Fruit fly (Drosophila melanogaster): ENCODE data around the gene dsf.

dsf gene

DNA sequence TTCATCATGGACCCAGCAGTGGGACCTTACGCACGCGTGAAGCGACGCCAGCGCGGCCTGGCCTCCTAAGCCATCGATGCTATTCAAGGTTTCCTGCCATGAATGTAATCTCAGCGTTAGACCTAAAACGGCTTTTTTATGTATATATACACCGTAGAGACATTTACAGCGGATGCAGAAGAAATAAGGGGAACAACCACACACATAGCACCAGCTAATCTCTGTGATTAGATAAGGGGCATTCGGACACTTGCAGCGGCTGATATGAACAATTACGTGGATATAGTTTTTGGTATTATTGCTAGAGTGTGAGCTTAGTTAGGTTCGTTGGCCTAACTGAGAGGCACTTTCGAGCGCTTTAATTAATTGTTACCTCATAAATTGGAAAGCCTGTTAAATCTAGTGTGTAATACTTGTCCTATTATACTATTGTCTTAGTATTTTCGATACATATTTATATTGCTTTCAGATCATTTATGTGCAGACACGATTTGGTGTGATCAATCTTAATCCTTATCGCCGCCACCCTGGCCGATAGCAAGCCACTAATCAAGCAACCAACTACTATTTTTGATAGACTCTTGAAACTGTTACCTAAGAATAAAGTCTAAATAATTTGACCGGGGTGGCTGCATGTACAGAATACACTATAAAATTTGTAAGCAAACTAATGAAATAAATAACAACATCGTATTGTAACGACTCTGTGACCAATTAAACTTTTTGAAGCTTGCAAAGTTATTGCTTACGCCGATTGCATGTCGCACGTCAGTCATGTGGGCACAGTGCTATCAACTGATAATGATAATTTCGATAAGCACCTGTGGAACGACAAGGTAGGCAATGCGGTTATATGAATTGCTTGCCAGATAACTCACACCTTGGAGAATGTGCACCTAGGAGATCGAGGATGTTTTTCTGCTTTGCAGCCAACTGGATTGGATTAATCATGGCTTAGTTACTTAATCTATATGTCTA, 62.7 kb downstream of the dsf start:
- no peak for TF ChIP-seq CTCF (optimal IDR thresholded peaks at IDR 0.05)
- TF ChIP-seq CG8478 (optimal IDR thresholded peaks at IDR 0.05), result no peak
